Fruit fly (Drosophila melanogaster): ENCODE results near the gene Spn.

The Spn gene

dm6 chr3L:2581857-2582256 lies 27.8 kb upstream of the Spn start:
- TF ChIP-seq CG17806 (tag; optimal IDR thresholded peaks at IDR 0.05), result peak; percentile 9
- no peak; the same call in 1 of the 2 replicates for TF ChIP-seq Ets98B (GFP tag; IDR thresholded peaks at IDR 0.05)
- no peak for TF ChIP-seq CG14655 (GFP tag; optimal IDR thresholded peaks at IDR 0.05)
- TF ChIP-seq CG32121 (GFP tag; IDR thresholded peaks at IDR 0.05), result peak; percentile 11

- TF ChIP-seq D1 (tag; optimal IDR thresholded peaks at IDR 0.05), result no peak
- TF ChIP-seq gl (tag; optimal IDR thresholded peaks at IDR 0.05), result peak; percentile 34
- peak; percentile 86 for TF ChIP-seq CG14655 (GFP tag; optimal IDR thresholded peaks at IDR 0.05)
- peak; percentile 63 for TF ChIP-seq CG10348 (GFP tag; IDR thresholded peaks at IDR 0.05)
- no peak for TF ChIP-seq CG13204 (GFP tag; optimal IDR thresholded peaks at IDR 0.05)
- no peak for TF ChIP-seq EcR (GFP tag; optimal IDR thresholded peaks at IDR 0.05)
- peak; percentile 7 for TF ChIP-seq CG34367 (tag; optimal IDR thresholded peaks at IDR 0.05)
- peak; percentile 70 for TF ChIP-seq CG8159 (tag; optimal IDR thresholded peaks at IDR 0.05)
- TF ChIP-seq CG17806 (tag; optimal IDR thresholded peaks at IDR 0.05), result peak; percentile 66
- peak; percentile 83 for TF ChIP-seq fd96Ca (GFP tag; IDR thresholded peaks at IDR 0.05)
- peak; percentile 56 for TF ChIP-seq CG15710 (tag; optimal IDR thresholded peaks at IDR 0.05)
- TF ChIP-seq rn (GFP tag; IDR thresholded peaks at IDR 0.05), result peak; percentile 30; the same call in 1 of the 2 replicates
- TF ChIP-seq Ets98B (GFP tag; IDR thresholded peaks at IDR 0.05), result peak; percentile 87
- peak; percentile 73 for TF ChIP-seq CG12605 (GFP tag; IDR thresholded peaks at IDR 0.05)
- TF ChIP-seq Snoo (tag; optimal IDR thresholded peaks at IDR 0.05), result peak; percentile 54
- peak; percentile 68 for TF ChIP-seq Pif1A (GFP tag; optimal IDR thresholded peaks at IDR 0.05)
- peak; percentile 93 for TF ChIP-seq CG8301 (tag; optimal IDR thresholded peaks at IDR 0.05)
- peak; percentile 75 for TF ChIP-seq CG4496 (GFP tag; IDR thresholded peaks at IDR 0.05)
- TF ChIP-seq CG32121 (GFP tag; IDR thresholded peaks at IDR 0.05), result peak; percentile 88
- TF ChIP-seq Pif1B (GFP tag; optimal IDR thresholded peaks at IDR 0.05), result peak; percentile 63
- peak; percentile 65 for TF ChIP-seq CG9948 (tag; optimal IDR thresholded peaks at IDR 0.05)
Measured at dm6 chr3L:2581343-2581825, 27.3 kb upstream of the Spn start.

dm6 chr3L:2579557-2580224 lies 25.6 kb upstream of the Spn start:
- TF ChIP-seq EcR (GFP tag; optimal IDR thresholded peaks at IDR 0.05), result peak; percentile 91
- TF ChIP-seq Pif1A (GFP tag; optimal IDR thresholded peaks at IDR 0.05), result no peak

dm6 chr3L:2578737-2579136 lies 24.6 kb upstream of the Spn start:
- TF ChIP-seq CG14655 (GFP tag; optimal IDR thresholded peaks at IDR 0.05) (peak; percentile 82), CG8159 (tag; optimal IDR thresholded peaks at IDR 0.05) (no peak), CG32121 (GFP tag; IDR thresholded peaks at IDR 0.05) (peak; percentile 69; the same call in 1 of the 2 replicates), fd96Ca (GFP tag; IDR thresholded peaks at IDR 0.05) (no peak), CG15710 (tag; optimal IDR thresholded peaks at IDR 0.05) (peak; percentile 4), Pif1A (GFP tag; optimal IDR thresholded peaks at IDR 0.05) (peak; percentile 48), CG4496 (GFP tag; IDR thresholded peaks at IDR 0.05) (peak; percentile 66), CG13204 (GFP tag; optimal IDR thresholded peaks at IDR 0.05) (no peak), Pif1B (GFP tag; optimal IDR thresholded peaks at IDR 0.05) (peak; percentile 30), Ets98B (GFP tag; IDR thresholded peaks at IDR 0.05) (peak; percentile 72), gl (tag; optimal IDR thresholded peaks at IDR 0.05) (no peak), CG17806 (tag; optimal IDR thresholded peaks at IDR 0.05) (peak; percentile 22), EcR (GFP tag; optimal IDR thresholded peaks at IDR 0.05) (no peak), CG12605 (GFP tag; IDR thresholded peaks at IDR 0.05) (peak; percentile 65), CG9948 (tag; optimal IDR thresholded peaks at IDR 0.05) (peak; percentile 28), CG10348 (GFP tag; IDR thresholded peaks at IDR 0.05) (no peak), D1 (tag; optimal IDR thresholded peaks at IDR 0.05) (no peak), CG8301 (tag; optimal IDR thresholded peaks at IDR 0.05) (peak; percentile 75), Snoo (tag; optimal IDR thresholded peaks at IDR 0.05) (no peak), rn (GFP tag; IDR thresholded peaks at IDR 0.05) (peak; percentile 58), CG34367 (tag; optimal IDR thresholded peaks at IDR 0.05) (no peak)

dm6 chr3L:2578315-2578714 lies 24.2 kb upstream of the Spn start:
- no peak for TF ChIP-seq CG17806 (tag; optimal IDR thresholded peaks at IDR 0.05)
- no peak for TF ChIP-seq EcR (GFP tag; optimal IDR thresholded peaks at IDR 0.05)
- TF ChIP-seq CG34367 (tag; optimal IDR thresholded peaks at IDR 0.05), result no peak
- TF ChIP-seq CG12605 (GFP tag; IDR thresholded peaks at IDR 0.05), result no peak
- no peak for TF ChIP-seq fd96Ca (GFP tag; IDR thresholded peaks at IDR 0.05)
- TF ChIP-seq Snoo (tag; optimal IDR thresholded peaks at IDR 0.05), result no peak
- TF ChIP-seq CG9948 (tag; optimal IDR thresholded peaks at IDR 0.05), result no peak
- TF ChIP-seq rn (GFP tag; IDR thresholded peaks at IDR 0.05), result no peak
- TF ChIP-seq CG15710 (tag; optimal IDR thresholded peaks at IDR 0.05), result no peak
- no peak for TF ChIP-seq CG32121 (GFP tag; IDR thresholded peaks at IDR 0.05)
- no peak for TF ChIP-seq CG8159 (tag; optimal IDR thresholded peaks at IDR 0.05)
- no peak for TF ChIP-seq CG13204 (GFP tag; optimal IDR thresholded peaks at IDR 0.05)
- no peak for TF ChIP-seq Pif1B (GFP tag; optimal IDR thresholded peaks at IDR 0.05)

- TF ChIP-seq rn (GFP tag; IDR thresholded peaks at IDR 0.05), result no peak
- TF ChIP-seq Pif1B (GFP tag; optimal IDR thresholded peaks at IDR 0.05), result peak; percentile 9
- TF ChIP-seq EcR (GFP tag; optimal IDR thresholded peaks at IDR 0.05), result peak; percentile 8
- TF ChIP-seq CG14655 (GFP tag; optimal IDR thresholded peaks at IDR 0.05), result peak; percentile 36
Measured at dm6 chr3L:2577096-2577831, 23.2 kb upstream of the Spn start.

Measured in whole organism, pupa.